Fruit fly (Drosophila melanogaster) whole organism, embryonic: ENCODE measurements around the gene CG10467.

Source experiments
- Blimp-1 ChIP-seq: fragments of 200-800 bp; sonication (Bioruptor generic); optimal IDR thresholded peaks from 3 replicates; lab custom pipeline; 2018; ENCODE audit warnings: missing biosample characterization, missing genetic modification characterization, mild to moderate bottlenecking, moderate library complexity, missing genetic modification reagents
- CG10431 ChIP-seq: fragments of 200-800 bp; sonication (Bioruptor generic); optimal IDR thresholded peaks from 3 replicates; lab custom pipeline; 2018; ENCODE audit warnings: missing biosample characterization, mild to moderate bottlenecking, missing genetic modification characterization
- CG10959 ChIP-seq: fragments of 200-800 bp; sonication (Bioruptor generic); IDR thresholded peaks from 2 replicates; pipeline ENCODE4 v1.3.6; 2022; ENCODE audit warnings: missing biosample characterization, missing genetic modification characterization
- CG11247 ChIP-seq: fragments of 200-800 bp; sonication (Bioruptor generic); IDR thresholded peaks from 2 replicates; pipeline ENCODE4 v1.3.6; 2022; ENCODE audit warnings: missing biosample characterization, missing genetic modification characterization
- CG12659 ChIP-seq: fragments of 200-800 bp; sonication (Bioruptor generic); optimal IDR thresholded peaks from 3 replicates; lab custom pipeline; 2017; ENCODE audit warnings: mild to moderate bottlenecking, missing biosample characterization, missing genetic modification reagents, missing genetic modification characterization
- CG15269 ChIP-seq: fragments of 200-800 bp; sonication (Bioruptor generic); optimal IDR thresholded peaks from 2 replicates; lab custom pipeline; 2018; ENCODE audit warnings: missing biosample characterization, mild to moderate bottlenecking, missing genetic modification characterization, moderate library complexity
- CG18599 ChIP-seq: fragments of 200-800 bp; sonication (Bioruptor generic); optimal IDR thresholded peaks from 3 replicates; lab custom pipeline; 2017; ENCODE audit warnings: missing biosample characterization, missing genetic modification characterization, mild to moderate bottlenecking, moderate library complexity, missing genetic modification reagents
- CG30020 ChIP-seq: fragments of 200-800 bp; optimal IDR thresholded peaks from 2 replicates; lab custom pipeline; 2019; ENCODE audit warnings: missing biosample characterization, mild to moderate bottlenecking, missing genetic modification characterization, moderate library complexity
- CG31388 ChIP-seq: fragments of 200-800 bp; sonication (Bioruptor generic); optimal IDR thresholded peaks from 2 replicates; lab custom pipeline; 2016; ENCODE audit warnings: missing biosample characterization, missing genetic modification characterization
- CG3726 ChIP-seq: fragments of 200-800 bp; sonication (Bioruptor generic); IDR thresholded peaks from 3 replicates; pipeline ENCODE4, ENCODE4 v1.3.6; 2022; ENCODE audit warnings: missing biosample characterization, missing genetic modification characterization
- CG42726 ChIP-seq: fragments of 200-800 bp; sonication (Bioruptor generic); IDR thresholded peaks from 2 replicates; pipeline ENCODE4 v1.3.6; 2022; ENCODE audit warnings: missing biosample characterization, missing genetic modification characterization; ENCODE audit not compliant: partially characterized antibody
- CG4424 ChIP-seq: fragments of 200-800 bp; sonication (Bioruptor generic); optimal IDR thresholded peaks from 3 replicates; lab custom pipeline; 2016; ENCODE audit warnings: missing biosample characterization, missing genetic modification characterization
- CG4820 ChIP-seq: fragments of 200-800 bp; sonication (Bioruptor generic); optimal IDR thresholded peaks from 3 replicates; lab custom pipeline; 2016; ENCODE audit warnings: missing biosample characterization, missing genetic modification characterization
- CG6272 ChIP-seq: fragments of 200-800 bp; sonication (Bioruptor generic); IDR thresholded peaks from 2 replicates; pipeline ENCODE4 v1.3.6; 2022; ENCODE audit warnings: missing biosample characterization, missing genetic modification characterization
- CG8924 ChIP-seq: fragments of 200-800 bp; optimal IDR thresholded peaks from 3 replicates; lab custom pipeline; 2019; ENCODE audit warnings: missing biosample characterization, mild to moderate bottlenecking, missing genetic modification characterization, moderate library complexity
- CG9727 ChIP-seq: fragments of 200-800 bp; sonication (Bioruptor generic); optimal IDR thresholded peaks from 3 replicates; lab custom pipeline; 2017; ENCODE audit warnings: missing biosample characterization, mild to moderate bottlenecking, missing genetic modification characterization
- Dfd ChIP-seq, 2 experiments: fragments of >200 bp; optimal IDR thresholded peaks; 2 replicates each; lab custom pipeline; 2017; ENCODE audit warnings: missing biosample characterization in 2 of 2, missing genetic modification characterization in 2 of 2
- Dip3 ChIP-seq: fragments of 200-800 bp; sonication (Bioruptor generic); optimal IDR thresholded peaks from 3 replicates; lab custom pipeline; 2016; ENCODE audit warnings: missing biosample characterization, missing genetic modification characterization
- E2f1 ChIP-seq: fragments of 200-800 bp; sonication (Bioruptor generic); IDR thresholded peaks from 2 replicates; pipeline ENCODE4 v1.3.6; 2022; ENCODE audit warnings: missing biosample characterization, missing genetic modification characterization
- Ets97D ChIP-seq: fragments of 200-800 bp; sonication (Bioruptor generic); optimal IDR thresholded peaks from 3 replicates; lab custom pipeline; 2016; ENCODE audit warnings: missing biosample characterization, missing genetic modification characterization
- HLH4C ChIP-seq: fragments of 200-800 bp; sonication (Bioruptor generic); IDR thresholded peaks from 3 replicates; pipeline ENCODE4 v1.3.6; 2022; ENCODE audit warnings: missing biosample characterization, missing genetic modification characterization; ENCODE audit not compliant: partially characterized antibody
- Lim3 ChIP-seq: fragments of 200-800 bp; sonication (Bioruptor generic); IDR thresholded peaks from 2 replicates; pipeline ENCODE4 v1.3.6; 2022; ENCODE audit warnings: missing biosample characterization, missing genetic modification characterization
- Mad ChIP-seq: fragments of 200-800 bp; sonication (Bioruptor generic); optimal IDR thresholded peaks from 2 replicates; lab custom pipeline; 2016; ENCODE audit warnings: missing biosample characterization, missing genetic modification characterization
- Sox100B ChIP-seq: fragments of 200-800 bp; sonication (Bioruptor generic); optimal IDR thresholded peaks from 3 replicates; lab custom pipeline; 2018; ENCODE audit warnings: missing biosample characterization, mild to moderate bottlenecking, missing genetic modification characterization
- Ssrp ChIP-seq: fragments of 200-800 bp; sonication (Bioruptor generic); optimal IDR thresholded peaks from 2 replicates; lab custom pipeline; 2018; ENCODE audit warnings: missing biosample characterization, mild to moderate bottlenecking, missing genetic modification characterization, moderate library complexity
- YL-1 ChIP-seq: fragments of 200-800 bp; sonication (Bioruptor generic); optimal IDR thresholded peaks from 3 replicates; lab custom pipeline; 2017; ENCODE audit warnings: missing biosample characterization, mild to moderate bottlenecking, missing genetic modification characterization
- abd-A ChIP-seq: fragments of 200-800 bp; sonication (Bioruptor generic); optimal IDR thresholded peaks from 3 replicates; lab custom pipeline; 2019; ENCODE audit warnings: missing biosample characterization, mild to moderate bottlenecking, missing genetic modification characterization, moderate library complexity
- ac ChIP-seq: fragments of 200-800 bp; sonication (Bioruptor generic); optimal IDR thresholded peaks from 3 replicates; lab custom pipeline; 2017; ENCODE audit warnings: missing biosample characterization, mild to moderate bottlenecking, missing genetic modification characterization
- crp ChIP-seq, 2 experiments: fragments of 200-800 bp; sonication (Bioruptor generic); optimal IDR thresholded peaks; 2 replicates in 1 of 2; 3 replicates in 1 of 2; lab custom pipeline; 2017; ENCODE audit warnings: missing biosample characterization in 2 of 2, missing genetic modification characterization in 2 of 2, mild to moderate bottlenecking in 1 of 2, moderate library complexity in 1 of 2
- dimm ChIP-seq: fragments of 200-800 bp; sonication (Bioruptor generic); IDR thresholded peaks from 2 replicates; pipeline ENCODE4 v1.3.6; 2022; ENCODE audit warnings: missing biosample characterization, missing genetic modification characterization
- dmrt99B ChIP-seq: fragments of 200-800 bp; sonication (Bioruptor generic); optimal IDR thresholded peaks from 2 replicates; lab custom pipeline; 2018; ENCODE audit warnings: missing biosample characterization, mild to moderate bottlenecking, missing genetic modification characterization, moderate library complexity
- dpn ChIP-seq, 2 experiments: fragments of 200-800 bp; sonication (Bioruptor generic); optimal IDR thresholded peaks; 3 replicates each; lab custom pipeline; 2016; ENCODE audit warnings: missing biosample characterization in 2 of 2, missing genetic modification characterization in 2 of 2
- fd3F ChIP-seq: fragments of 200-800 bp; sonication (Bioruptor generic); optimal IDR thresholded peaks from 2 replicates; lab custom pipeline; 2018; ENCODE audit warnings: missing biosample characterization, mild to moderate bottlenecking, missing genetic modification characterization, moderate library complexity
- gem ChIP-seq: fragments of 200-800 bp; sonication (Bioruptor generic); optimal IDR thresholded peaks from 2 replicates; lab custom pipeline; 2019; ENCODE audit warnings: missing biosample characterization, mild to moderate bottlenecking, missing genetic modification characterization, moderate library complexity
- gro ChIP-seq: fragments of 200-800 bp; sonication (Bioruptor generic); optimal IDR thresholded peaks from 2 replicates; lab custom pipeline; 2016; ENCODE audit warnings: missing biosample characterization, missing genetic modification characterization
- inv ChIP-seq: fragments of 200-800 bp; sonication (Bioruptor generic); IDR thresholded peaks from 2 replicates; pipeline ENCODE4 v1.3.6; 2022; ENCODE audit warnings: missing biosample characterization, missing genetic modification characterization; ENCODE audit not compliant: partially characterized antibody
- jumu ChIP-seq: fragments of 200-800 bp; sonication (Bioruptor generic); optimal IDR thresholded peaks from 3 replicates; lab custom pipeline; 2016; ENCODE audit warnings: missing biosample characterization, missing genetic modification characterization
- lilli ChIP-seq: fragments of 200-800 bp; sonication (Bioruptor generic); optimal IDR thresholded peaks from 3 replicates; lab custom pipeline; 2016; ENCODE audit warnings: missing biosample characterization, missing genetic modification characterization
- lmd ChIP-seq: fragments of 200-800 bp; sonication (Bioruptor generic); IDR thresholded peaks from 2 replicates; pipeline ENCODE4 v1.3.6; 2022; ENCODE audit warnings: missing biosample characterization, missing genetic modification characterization
- lola ChIP-seq, 3 experiments: fragments of >200 bp in 2 of 3; fragments of 200-800 bp in 1 of 3; sonication (Bioruptor generic) in 1 of 3; optimal IDR thresholded peaks; 2 replicates each; lab custom pipeline; 2017 to 2019; ENCODE audit warnings: missing biosample characterization in 3 of 3, missing genetic modification characterization in 3 of 3, mild to moderate bottlenecking in 1 of 3, moderate library complexity in 1 of 3
- lov ChIP-seq, 2 experiments: fragments of 200-800 bp in 1 of 2; fragments of >200 bp in 1 of 2; sonication (Bioruptor generic) in 1 of 2; IDR thresholded peaks in 1 of 2; optimal IDR thresholded peaks in 1 of 2; 2 replicates in 1 of 2; 3 replicates in 1 of 2; pipeline versions ENCODE4 v1.3.6 to Lab custom; 2017 to 2022; ENCODE audit warnings: missing biosample characterization in 1 of 2, missing genetic modification characterization in 1 of 2
- oc ChIP-seq: fragments of 200-800 bp; sonication (Bioruptor generic); optimal IDR thresholded peaks from 2 replicates; lab custom pipeline; 2018; ENCODE audit warnings: missing biosample characterization, mild to moderate bottlenecking, missing genetic modification characterization, moderate library complexity
- pb ChIP-seq: fragments of 200-800 bp; sonication (Bioruptor generic); optimal IDR thresholded peaks from 3 replicates; lab custom pipeline; 2016; ENCODE audit warnings: missing biosample characterization, missing genetic modification characterization
- sens ChIP-seq: fragments of 200-800 bp; sonication (Bioruptor generic); peaks from one replicate; lab custom pipeline; 2016; ENCODE audit warnings: missing biosample characterization, missing genetic modification characterization
- stc ChIP-seq: fragments of 200-800 bp; sonication (Bioruptor generic); IDR thresholded peaks from 2 replicates; pipeline ENCODE4 v1.3.6; 2022; ENCODE audit warnings: missing biosample characterization, missing genetic modification characterization
- twi ChIP-seq: fragments of 200-800 bp; optimal IDR thresholded peaks from 2 replicates; lab custom pipeline; 2019; ENCODE audit warnings: missing biosample characterization, mild to moderate bottlenecking, missing genetic modification characterization, moderate library complexity
- unc-4 ChIP-seq: fragments of 200-800 bp; sonication (Bioruptor generic); IDR thresholded peaks from 2 replicates; pipeline ENCODE4 v1.3.6; 2022; ENCODE audit warnings: missing biosample characterization, missing genetic modification characterization; ENCODE audit not compliant: partially characterized antibody
- z ChIP-seq: fragments of 200-800 bp; sonication (Bioruptor generic); IDR thresholded peaks from 3 replicates; pipeline ENCODE4 v1.3.6; 2022; ENCODE audit warnings: missing biosample characterization, missing genetic modification characterization

Gene CG10467

DNA sequence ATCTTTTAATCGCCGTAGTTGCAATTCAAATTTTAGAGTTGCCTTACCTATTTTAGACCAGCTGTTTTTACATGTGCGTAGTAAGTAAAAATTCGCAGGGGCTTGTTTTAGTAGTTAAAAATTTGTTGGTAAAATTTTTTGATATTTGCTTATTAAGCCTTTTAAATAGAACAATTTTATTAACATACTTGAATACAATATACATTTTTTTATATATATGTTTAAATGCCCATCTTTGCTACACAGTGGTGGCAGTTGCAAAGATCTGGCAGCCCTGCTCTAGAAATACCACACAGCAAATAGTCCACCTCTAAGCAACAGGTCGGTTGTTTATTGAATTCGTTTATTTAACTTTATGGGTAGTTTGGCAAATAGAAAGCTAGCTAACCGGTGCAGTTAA is at the start of gene CG10467, which contains the start of gene loj (continued):
- peak; percentile 95 for TF ChIP-seq CG15269 (tag; lab: Kevin White, UChicago)
- TF ChIP-seq abd-A (tag; lab: Kevin White, UChicago) = no peak
- TF ChIP-seq CG6272 (GFP tag; lab: Robert Waterston, UW) = peak; percentile 98
- peak; percentile 97 for TF ChIP-seq CG4424 (GFP tag; lab: Kevin White, UChicago)
- peak; percentile 94 for TF ChIP-seq CG10959
- peak; percentile 96 for TF ChIP-seq CG4820
- TF ChIP-seq Dip3 (GFP tag; lab: Kevin White, UChicago) = peak; percentile 84
- TF ChIP-seq gro (GFP tag; lab: Kevin White, UChicago) = peak; percentile 71
- TF ChIP-seq crp (GFP tag; optimal IDR thresholded peaks at IDR 0.05; lab: Kevin White, UChicago) = peak; percentile 91 to 97
- TF ChIP-seq dimm (GFP tag; lab: Robert Waterston, UW) = peak; percentile 91
- peak; percentile 92 for TF ChIP-seq YL-1 (GFP tag; lab: Kevin White, UChicago)
- peak; percentile 96 for TF ChIP-seq CG8924 (tag; lab: Kevin White, UChicago)
- TF ChIP-seq Lim3 = peak; percentile 86; the same call in 1 of the 2 replicates
- peak; percentile 2 for TF ChIP-seq pb
- peak; percentile 64 for TF ChIP-seq inv (GFP tag; lab: Robert Waterston, UW)
- TF ChIP-seq unc-4 (GFP tag; lab: Robert Waterston, UW) = peak; percentile 72
- peak; percentile 96 for TF ChIP-seq fd3F
- peak; percentile 93 for TF ChIP-seq dmrt99B (tag; lab: Kevin White, UChicago)
- peak in 1 of 2 experiments; percentile 35 for TF ChIP-seq Dfd (GFP tag; optimal IDR thresholded peaks at IDR 0.05; lab: Kevin White, UChicago)
- peak; percentile 94 for TF ChIP-seq oc (tag; lab: Kevin White, UChicago)
- TF ChIP-seq ac (GFP tag; lab: Kevin White, UChicago) = peak; percentile 72
- peak; percentile 69 for TF ChIP-seq CG10431 (GFP tag; lab: Kevin White, UChicago)
- peak; percentile 96 for TF ChIP-seq CG12659 (GFP tag; lab: Kevin White, UChicago)
- TF ChIP-seq twi (tag; lab: Kevin White, UChicago) = peak; percentile 94
- TF ChIP-seq Blimp-1 (GFP tag; lab: Kevin White, UChicago) = peak; percentile 94
- peak; percentile 93 for TF ChIP-seq CG31388 (GFP tag; lab: Kevin White, UChicago)
- TF ChIP-seq lilli (GFP tag; lab: Kevin White, UChicago) = peak; percentile 95
- TF ChIP-seq CG3726 = peak; percentile 95; the same call in 2 of the 3 replicates
- TF ChIP-seq Mad (GFP tag; lab: Kevin White, UChicago) = peak; percentile 91
- peak; percentile 96 for TF ChIP-seq CG9727 (GFP tag; lab: Kevin White, UChicago)
- TF ChIP-seq Ssrp (tag; lab: Kevin White, UChicago) = peak; percentile 98
- peak; percentile 59 for TF ChIP-seq HLH4C (GFP tag; lab: Robert Waterston, UW)
- peak; percentile 97 for TF ChIP-seq CG11247 (GFP tag; lab: Robert Waterston, UW)
- peak; percentile 94 for TF ChIP-seq CG18599
- peak; percentile 87 for TF ChIP-seq CG30020 (tag; lab: Kevin White, UChicago)
- TF ChIP-seq sens = peak; percentile 97
- peak; percentile 88 for TF ChIP-seq Sox100B
- peak; percentile 80 to 98 for TF ChIP-seq dpn (GFP tag; optimal IDR thresholded peaks at IDR 0.05; lab: Kevin White, UChicago)
- peak; percentile 91 for TF ChIP-seq stc (GFP tag; lab: Robert Waterston, UW)
- peak in 1 of 3 experiments; percentile 97 for TF ChIP-seq lola (GFP tag; optimal IDR thresholded peaks at IDR 0.05; lab: Kevin White, UChicago)
- TF ChIP-seq E2f1 (GFP tag; lab: Robert Waterston, UW) = peak; percentile 97
- TF ChIP-seq CG42726 (GFP tag; lab: Robert Waterston, UW) = peak; percentile 53; the same call in 1 of the 2 replicates
- peak; percentile 66 for TF ChIP-seq jumu (GFP tag; lab: Kevin White, UChicago)
- TF ChIP-seq gem (tag; lab: Kevin White, UChicago) = peak; percentile 98
- no peak for TF ChIP-seq lov (optimal IDR thresholded peaks at IDR 0.05; lab: Kevin White, UChicago)
- peak; percentile 93; the same call in 2 of the 3 replicates for TF ChIP-seq lov (GFP tag; IDR thresholded peaks at IDR 0.05; lab: Robert Waterston, UW)
- TF ChIP-seq lmd = peak; percentile 98
- peak; percentile 65 for TF ChIP-seq Ets97D (GFP tag; lab: Kevin White, UChicago)
- peak; percentile 57; the same call in 1 of the 3 replicates for TF ChIP-seq z (GFP tag; lab: Robert Waterston, UW)
